Fruit fly (Drosophila melanogaster): ENCODE results near the gene CG32547.

Gene CG32547

DNA sequence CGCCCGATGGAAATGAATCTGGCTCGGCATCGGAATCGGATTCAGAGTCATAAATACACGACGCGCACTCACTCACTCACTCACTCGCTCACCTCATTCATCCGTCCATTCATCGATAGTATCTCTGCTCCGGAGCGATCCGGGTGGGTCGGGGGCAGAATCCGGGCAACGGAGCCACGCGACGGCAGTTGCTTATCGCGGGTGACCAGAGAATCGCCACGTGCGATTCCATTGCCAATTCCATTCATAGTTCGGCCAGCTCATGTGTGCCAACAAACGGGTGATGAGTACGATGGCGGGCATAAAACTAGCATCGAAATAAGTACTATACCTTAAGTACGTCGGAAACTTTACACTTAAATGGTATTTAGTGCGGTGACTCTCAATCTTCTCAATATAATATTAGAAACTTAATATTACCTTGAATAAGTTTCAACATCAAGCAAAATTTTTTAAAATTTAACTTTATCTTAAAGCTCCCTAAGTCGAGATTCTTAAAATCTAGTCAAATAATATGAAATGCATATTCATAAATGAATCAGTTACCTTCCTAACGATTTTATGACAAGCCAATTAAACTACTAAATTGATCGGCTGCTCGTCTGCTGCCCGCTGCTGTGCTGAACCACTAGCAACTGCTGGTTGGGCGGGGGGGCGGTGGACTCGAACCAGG lies 45.4 kb upstream of the CG32547 start (continued):
- TF ChIP-seq pros (GFP tag; optimal IDR thresholded peaks at IDR 0.05) (no peak), sd (tag; optimal IDR thresholded peaks at IDR 0.05) (no peak), GATAe (GFP tag; conservative IDR thresholded peaks at IDR 0.05) (no peak), CG33557 (GFP tag; optimal IDR thresholded peaks at IDR 0.05) (peak; percentile 45), pho (GFP tag; optimal IDR thresholded peaks at IDR 0.05) (no peak), row (GFP tag; IDR thresholded peaks at IDR 0.05) (peak; percentile 46), CG7271 (tag; optimal IDR thresholded peaks at IDR 0.05) (peak; percentile 16), Hmx (GFP tag; optimal IDR thresholded peaks at IDR 0.05) (no peak), CG11398 (GFP tag; optimal IDR thresholded peaks at IDR 0.05) (no peak), phol (tag; optimal IDR thresholded peaks at IDR 0.05) (peak; percentile 71), cad (GFP tag; optimal IDR thresholded peaks at IDR 0.05) (no peak), tio (GFP tag; optimal IDR thresholded peaks at IDR 0.05) (no peak), pnt (GFP tag; optimal IDR thresholded peaks at IDR 0.05) (no peak), CG16815 (GFP tag; optimal IDR thresholded peaks at IDR 0.05) (peak; percentile 18), CG30431 (GFP tag; optimal IDR thresholded peaks at IDR 0.05) (peak; percentile 32), trem (tag; optimal IDR thresholded peaks at IDR 0.05) (peak; percentile 47), Scr (GFP tag; IDR thresholded peaks at IDR 0.05; ENCODE audit: partially characterized antibody) (no peak), CG11093 (GFP tag; IDR thresholded peaks at IDR 0.05) (0 out of 3 replicates have a peak, but pooled peaks have one; percentile 34), CG7987 (GFP tag; optimal IDR thresholded peaks at IDR 0.05) (no peak), crol (GFP tag; IDR thresholded peaks at IDR 0.05) (0 out of 2 replicates have a peak, but pooled peaks have one; percentile 10), D (optimal IDR thresholded peaks at IDR 0.05) (no peak), D (GFP tag; optimal IDR thresholded peaks at IDR 0.05) (peak; percentile 64), CG31441 (GFP tag; IDR thresholded peaks at IDR 0.05) (peak; percentile 62), aop (GFP tag; IDR thresholded peaks at IDR 0.05) (no peak), CG7928 (GFP tag; optimal IDR thresholded peaks at IDR 0.05) (no peak), CG8478 (optimal IDR thresholded peaks at IDR 0.05) (no peak), Eip74EF (GFP tag; optimal IDR thresholded peaks at IDR 0.05) (peak in 1 of 2 experiments; percentile 5), CG6689 (GFP tag; IDR thresholded peaks at IDR 0.05) (peak; percentile 51; the same call in 1 of the 2 replicates), prd (optimal IDR thresholded peaks at IDR 0.05) (no peak), prd (GFP tag; IDR thresholded peaks at IDR 0.05) (peak; percentile 45; the same call in 1 of the 3 replicates), peb (GFP tag; IDR thresholded peaks at IDR 0.05) (no peak), fd96Cb (tag; optimal IDR thresholded peaks at IDR 0.05) (peak; percentile 53), ap (GFP tag; IDR thresholded peaks at IDR 0.05) (no peak), vvl (GFP tag; IDR thresholded peaks at IDR 0.05) (peak; percentile 23; the same call in 1 of the 2 replicates), CG2202 (tag; optimal IDR thresholded peaks at IDR 0.05) (no peak), CG5180 (GFP tag; optimal IDR thresholded peaks at IDR 0.05) (peak; percentile 17), Med (GFP tag) (peak; percentile 46), sisA (GFP tag; IDR thresholded peaks at IDR 0.05) (peak; percentile 21; the same call in 1 of the 2 replicates), sna (GFP tag; IDR thresholded peaks at IDR 0.05; ENCODE audit: partially characterized antibody) (no peak), CG8359 (GFP tag; optimal IDR thresholded peaks at IDR 0.05; ENCODE audit: borderline replicate concordance) (peak; percentile 40), bcd (GFP tag; optimal IDR thresholded peaks at IDR 0.05) (peak; percentile 51), esg (GFP tag; conservative IDR thresholded peaks at IDR 0.05) (peak; percentile 7; the same call in 1 of the 2 replicates), Jarid2 (GFP tag; optimal IDR thresholded peaks at IDR 0.05) (peak; percentile 23), Fer1 (GFP tag; optimal IDR thresholded peaks at IDR 0.05) (peak; percentile 54), CG8388 (GFP tag; optimal IDR thresholded peaks at IDR 0.05) (peak; percentile 48), CG32767 (GFP tag; IDR thresholded peaks at IDR 0.05) (0 out of 2 replicates have a peak, but pooled peaks have one; percentile 11), CG6683 (GFP tag; optimal IDR thresholded peaks at IDR 0.05) (peak; percentile 19), danr (GFP tag; IDR thresholded peaks at IDR 0.05) (0 out of 2 replicates have a peak, but pooled peaks have one; percentile 5), MTF-1 (GFP tag; optimal IDR thresholded peaks at IDR 0.05; ENCODE audit: borderline replicate concordance) (no peak)

Measured in whole organism, embryonic.